Worm (Caenorhabditis elegans) whole organism, L3 larva: ENCODE measurements around the gene inf-1.

Source experiments
- R02D3.7 ChIP-seq: fragments of 150-350 bp; optimal IDR thresholded peaks from 2 replicates; lab custom pipeline; 2014; ENCODE audit warnings: missing biosample characterization, missing genetic modification characterization
- ZK546.5 ChIP-seq: sonication (generic microtip); optimal IDR thresholded peaks from 2 replicates; lab custom pipeline; 2017; ENCODE audit warnings: missing biosample characterization, missing genetic modification characterization
- aly-2 ChIP-seq: fragments of 150-350 bp; optimal IDR thresholded peaks from 2 replicates; lab custom pipeline; 2014; ENCODE audit warnings: missing biosample characterization, missing genetic modification characterization
- ceh-28 ChIP-seq: fragments of 150-350 bp; optimal IDR thresholded peaks from 2 replicates; lab custom pipeline; 2014; ENCODE audit warnings: missing biosample characterization, missing genetic modification reagents, missing genetic modification characterization
- ceh-82 ChIP-seq: fragments of 150-350 bp; optimal IDR thresholded peaks from 2 replicates; lab custom pipeline; 2014; ENCODE audit warnings: missing biosample characterization, missing genetic modification characterization
- ceh-9 ChIP-seq: sonication (generic microtip); optimal IDR thresholded peaks from 2 replicates; lab custom pipeline; 2018; ENCODE audit warnings: missing biosample characterization, missing genetic modification characterization
- daf-12 ChIP-seq: fragments of 150-350 bp; optimal IDR thresholded peaks from 2 replicates; lab custom pipeline; 2014; ENCODE audit warnings: missing biosample characterization, missing genetic modification reagents, missing genetic modification characterization
- egl-27 ChIP-seq: sonication (generic microtip); optimal IDR thresholded peaks from 4 replicates; lab custom pipeline; 2017; ENCODE audit warnings: missing biosample characterization, missing genetic modification reagents, missing genetic modification characterization
- egl-5 ChIP-seq: fragments of 150-350 bp; optimal IDR thresholded peaks from 2 replicates; lab custom pipeline; 2017; ENCODE audit warnings: missing biosample characterization, missing genetic modification reagents, missing genetic modification characterization, inconsistent platforms
- elt-1 ChIP-seq: fragments of 150-350 bp; optimal IDR thresholded peaks from 2 replicates; lab custom pipeline; 2014; ENCODE audit warnings: missing biosample characterization, missing genetic modification characterization
- elt-2 ChIP-seq: sonication (generic microtip); optimal IDR thresholded peaks from 2 replicates; lab custom pipeline; 2016; ENCODE audit warnings: missing genetic modification reagents, mild to moderate bottlenecking, missing genetic modification characterization, missing compliant biosample characterization
- elt-3 ChIP-seq, 3 experiments: fragments of 150-350 bp in 1 of 3; sonication (generic microtip) in 2 of 3; optimal IDR thresholded peaks; 2 replicates in 2 of 3; 4 replicates in 1 of 3; lab custom pipeline; 2014 to 2017; ENCODE audit warnings: missing biosample characterization in 3 of 3, missing genetic modification characterization in 3 of 3
- eor-1 ChIP-seq, 2 experiments: fragments of 150-350 bp; optimal IDR thresholded peaks; 2 replicates each; lab custom pipeline; 2014 to 2018; ENCODE audit warnings: missing biosample characterization in 2 of 2, missing genetic modification characterization in 2 of 2
- fkh-10 ChIP-seq: sonication (generic microtip); optimal IDR thresholded peaks from 2 replicates; lab custom pipeline; 2017; ENCODE audit warnings: missing biosample characterization, missing genetic modification reagents, missing genetic modification characterization
- fkh-2 ChIP-seq: fragments of 150-350 bp; optimal IDR thresholded peaks from 2 replicates; lab custom pipeline; 2014; ENCODE audit warnings: missing biosample characterization, missing genetic modification reagents, missing genetic modification characterization
- fos-1 ChIP-seq: fragments of 150-350 bp; optimal IDR thresholded peaks from 2 replicates; lab custom pipeline; 2014; ENCODE audit warnings: missing biosample characterization, missing genetic modification characterization
- hmg-11 ChIP-seq: sonication (generic microtip); optimal IDR thresholded peaks from 2 replicates; lab custom pipeline; 2016; ENCODE audit warnings: missing genetic modification characterization, missing compliant biosample characterization
- jun-1 ChIP-seq: fragments of 150-350 bp; optimal IDR thresholded peaks from 2 replicates; lab custom pipeline; 2014; ENCODE audit warnings: missing biosample characterization, missing genetic modification reagents, missing genetic modification characterization
- lin-15B ChIP-seq: fragments of 150-350 bp; optimal IDR thresholded peaks from 2 replicates; lab custom pipeline; 2014; ENCODE audit warnings: missing biosample characterization, missing genetic modification characterization
- lin-39 ChIP-seq: fragments of 150-350 bp; optimal IDR thresholded peaks from 2 replicates; lab custom pipeline; 2018; ENCODE audit warnings: missing biosample characterization, missing genetic modification reagents, missing genetic modification characterization
- mdl-1 ChIP-seq: fragments of 150-350 bp; optimal IDR thresholded peaks from 2 replicates; lab custom pipeline; 2014; ENCODE audit warnings: missing biosample characterization, missing genetic modification characterization
- mml-1 ChIP-seq: fragments of 150-350 bp; sonication (generic microtip); optimal IDR thresholded peaks from 3 replicates; lab custom pipeline; 2014; ENCODE audit warnings: missing biosample characterization, missing genetic modification characterization
- nfya-1 ChIP-seq: sonication (generic microtip); optimal IDR thresholded peaks from 2 replicates; lab custom pipeline; 2017; ENCODE audit warnings: missing genetic modification characterization, mild to moderate bottlenecking, missing compliant biosample characterization, antibody characterized with exemption, moderate library complexity; ENCODE audit not compliant: insufficient read depth
- nhr-11 ChIP-seq: fragments of 150-350 bp; optimal IDR thresholded peaks from 2 replicates; lab custom pipeline; 2014; ENCODE audit warnings: missing biosample characterization, missing genetic modification characterization
- nhr-12 ChIP-seq: fragments of 150-350 bp; optimal IDR thresholded peaks from 2 replicates; lab custom pipeline; 2014; ENCODE audit warnings: missing biosample characterization, missing genetic modification characterization
- nhr-23 ChIP-seq: fragments of 150-350 bp; optimal IDR thresholded peaks from 2 replicates; lab custom pipeline; 2014; ENCODE audit warnings: missing biosample characterization, missing genetic modification reagents, missing genetic modification characterization
- nhr-237 ChIP-seq: fragments of 150-350 bp; optimal IDR thresholded peaks from 2 replicates; lab custom pipeline; 2014; ENCODE audit warnings: missing biosample characterization, missing genetic modification characterization
- nhr-25 ChIP-seq: sonication (generic microtip); optimal IDR thresholded peaks from 2 replicates; lab custom pipeline; 2017; ENCODE audit warnings: missing biosample characterization, missing genetic modification characterization
- nhr-43 ChIP-seq: sonication (generic microtip); optimal IDR thresholded peaks from 2 replicates; lab custom pipeline; 2016; ENCODE audit warnings: mild to moderate bottlenecking, missing genetic modification characterization, missing compliant biosample characterization; ENCODE audit not compliant: poor library complexity, severe bottlenecking
- nhr-67 ChIP-seq: fragments of 150-350 bp; optimal IDR thresholded peaks from 2 replicates; lab custom pipeline; 2014; ENCODE audit warnings: missing biosample characterization, missing genetic modification characterization
- nhr-76 ChIP-seq: fragments of 150-350 bp; sonication (generic microtip); optimal IDR thresholded peaks from 5 replicates; lab custom pipeline; 2014; ENCODE audit warnings: missing biosample characterization, missing genetic modification characterization
- nhr-77 ChIP-seq: fragments of 150-350 bp; optimal IDR thresholded peaks from 2 replicates; lab custom pipeline; 2014; ENCODE audit warnings: missing biosample characterization, missing genetic modification characterization
- pha-4 ChIP-seq: fragments of 150-350 bp; optimal IDR thresholded peaks from 2 replicates; lab custom pipeline; 2014; ENCODE audit warnings: missing biosample characterization, missing genetic modification reagents, missing genetic modification characterization
- skn-1 ChIP-seq: fragments of 150-350 bp; optimal IDR thresholded peaks from 2 replicates; lab custom pipeline; 2014; ENCODE audit warnings: missing biosample characterization, missing genetic modification characterization
- snpc-4 ChIP-seq: fragments of 150-350 bp; optimal IDR thresholded peaks from 2 replicates; lab custom pipeline; 2014; ENCODE audit warnings: missing biosample characterization, missing genetic modification characterization
- tbx-2 ChIP-seq: sonication (generic microtip); optimal IDR thresholded peaks from 2 replicates; lab custom pipeline; 2016; ENCODE audit warnings: mild to moderate bottlenecking, missing genetic modification characterization, missing compliant biosample characterization
- unc-62 ChIP-seq: fragments of 150-350 bp; sonication (generic microtip); optimal IDR thresholded peaks from 4 replicates; lab custom pipeline; 2014; ENCODE audit warnings: missing biosample characterization, missing genetic modification reagents, missing genetic modification characterization
- zag-1 ChIP-seq: fragments of 150-350 bp; optimal IDR thresholded peaks from 2 replicates; lab custom pipeline; 2014; ENCODE audit warnings: missing biosample characterization, missing genetic modification characterization
- ztf-4 ChIP-seq: fragments of 150-350 bp; optimal IDR thresholded peaks from 2 replicates; lab custom pipeline; 2014; ENCODE audit warnings: missing biosample characterization, missing genetic modification characterization

inf-1 gene

ce11 chrIII:6929558-6930167, at the start of gene inf-1:
inf-1 (plus strand) TSS chrIII:6930134.
- no peak for TF ChIP-seq nhr-11 (tag; lab: Kevin White, UChicago)
- TF ChIP-seq mml-1 (tag; lab: Kevin White, UChicago): no peak
- no peak for TF ChIP-seq elt-1
- TF ChIP-seq egl-27 (tag; lab: Kevin White, UChicago): no peak
- no peak for TF ChIP-seq unc-62 (GFP tag; lab: Kevin White, UChicago)
- no peak for TF ChIP-seq elt-3 (tag; optimal IDR thresholded peaks at IDR 0.05; lab: Kevin White, UChicago)
- no peak for TF ChIP-seq egl-5
- TF ChIP-seq nhr-76 (tag; lab: Kevin White, UChicago): no peak
- TF ChIP-seq nhr-237 (tag; lab: Kevin White, UChicago): no peak
- TF ChIP-seq elt-2 (tag; lab: Kevin White, UChicago): peak; percentile 10
- peak; percentile 32 for TF ChIP-seq nhr-23 (tag; lab: Kevin White, UChicago)
- no peak for TF ChIP-seq ceh-9 (tag; lab: Kevin White, UChicago)
- no peak for TF ChIP-seq nhr-77 (tag; lab: Kevin White, UChicago)
- no peak for TF ChIP-seq aly-2 (tag; lab: Kevin White, UChicago)
- TF ChIP-seq nfya-1 (tag; lab: Kevin White, UChicago): peak; percentile 71
- peak; percentile 68 for TF ChIP-seq pha-4 (tag; lab: Kevin White, UChicago)
- no peak for TF ChIP-seq mdl-1 (tag; lab: Kevin White, UChicago)
- no peak for TF ChIP-seq ceh-28 (tag; lab: Kevin White, UChicago)
- peak; percentile 15 for TF ChIP-seq lin-39 (tag; lab: Kevin White, UChicago)
- TF ChIP-seq lin-15B (tag; lab: Kevin White, UChicago): peak; percentile 92
- TF ChIP-seq eor-1 (tag; optimal IDR thresholded peaks at IDR 0.05; lab: Kevin White, UChicago): no peak
- no peak for TF ChIP-seq fkh-10 (GFP tag; lab: Kevin White, UChicago)
- TF ChIP-seq R02D3.7 (tag; lab: Kevin White, UChicago): no peak
- TF ChIP-seq nhr-43: no peak
- no peak for TF ChIP-seq ceh-82 (tag; lab: Kevin White, UChicago)
- no peak for TF ChIP-seq skn-1 (tag; lab: Kevin White, UChicago)

- TF ChIP-seq nfya-1 (tag; lab: Kevin White, UChicago) (no peak), fos-1 (no peak), ZK546.5 (no peak), ceh-9 (tag; lab: Kevin White, UChicago) (no peak), nhr-12 (tag; lab: Kevin White, UChicago) (no peak), nhr-11 (tag; lab: Kevin White, UChicago) (no peak), daf-12 (no peak), hmg-11 (tag; lab: Kevin White, UChicago) (no peak), pha-4 (tag; lab: Kevin White, UChicago) (no peak), nhr-43 (no peak), elt-3 (tag; optimal IDR thresholded peaks at IDR 0.05; lab: Kevin White, UChicago) (no peak), nhr-77 (tag; lab: Kevin White, UChicago) (no peak), ztf-4 (tag; lab: Kevin White, UChicago) (no peak), egl-27 (tag; lab: Kevin White, UChicago) (no peak), zag-1 (tag; lab: Kevin White, UChicago) (no peak), jun-1 (no peak), nhr-76 (tag; lab: Kevin White, UChicago) (no peak), nhr-67 (tag; lab: Kevin White, UChicago) (no peak)
Observed at ce11 chrIII:6880797-6881196, 49.1 kb upstream of the inf-1 start, which contains the start of gene K04C2.7. K04C2.7 (plus strand) TSS chrIII:6881097.

ce11 chrIII:6881745-6882144, 48.2 kb upstream of the inf-1 start:
- no peak for TF ChIP-seq tbx-2 (tag; lab: Kevin White, UChicago)
- TF ChIP-seq nhr-76 (tag; lab: Kevin White, UChicago): no peak

- TF ChIP-seq elt-3 (tag; optimal IDR thresholded peaks at IDR 0.05; lab: Kevin White, UChicago) (no peak), pha-4 (tag; lab: Kevin White, UChicago) (no peak), nhr-25 (tag; lab: Kevin White, UChicago) (no peak), R02D3.7 (tag; lab: Kevin White, UChicago) (no peak), snpc-4 (tag; lab: Kevin White, UChicago) (no peak), elt-2 (tag; lab: Kevin White, UChicago) (no peak), daf-12 (no peak), fkh-2 (tag; lab: Kevin White, UChicago) (no peak), ceh-82 (tag; lab: Kevin White, UChicago) (no peak), skn-1 (tag; lab: Kevin White, UChicago) (no peak), nhr-11 (tag; lab: Kevin White, UChicago) (no peak), elt-1 (no peak), unc-62 (GFP tag; lab: Kevin White, UChicago) (no peak), ZK546.5 (no peak), ztf-4 (tag; lab: Kevin White, UChicago) (no peak), nhr-77 (tag; lab: Kevin White, UChicago) (no peak), fkh-10 (GFP tag; lab: Kevin White, UChicago) (no peak)
Observed at ce11 chrIII:6884203-6884602, 45.7 kb upstream of the inf-1 start, which contains the start of gene med-2. med-2 (plus strand) TSS chrIII:6884503.
